Worm (Caenorhabditis elegans): ENCODE measurements around the gene snt-6.

The snt-6 gene

ce11 chrII:759788-760187 lies 9.8 kb upstream of the snt-6 start (continued):
- no peak for TF ChIP-seq fos-1 (tag; optimal IDR thresholded peaks at IDR 0.05)

DNA sequence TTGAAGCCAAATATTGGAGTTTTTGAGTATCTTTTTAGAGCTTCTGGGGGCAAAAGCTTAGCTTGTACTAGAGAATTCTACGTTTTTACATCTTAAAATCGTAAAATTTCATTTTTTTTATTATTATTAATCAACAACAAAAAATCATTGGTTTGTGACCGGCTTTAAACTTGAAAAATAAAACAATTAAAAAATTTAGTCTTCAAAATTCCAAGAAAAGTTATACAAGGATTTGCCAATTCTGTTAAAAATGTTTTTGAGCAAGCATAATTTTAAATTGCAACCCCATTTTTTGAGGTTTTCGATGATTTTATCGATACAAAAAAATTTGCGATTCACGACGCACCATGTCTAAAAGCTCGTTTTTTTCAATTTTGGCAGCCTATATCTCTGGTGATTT lies 7.2 kb upstream of the snt-6 start:
- TF ChIP-seq fkh-2 (tag; optimal IDR thresholded peaks at IDR 0.05) (no peak), ztf-4 (tag; optimal IDR thresholded peaks at IDR 0.05) (no peak), lsy-12 (tag; optimal IDR thresholded peaks at IDR 0.05) (no peak), lin-15B (tag; optimal IDR thresholded peaks at IDR 0.05) (no peak), mml-1 (tag; optimal IDR thresholded peaks at IDR 0.05) (no peak), sea-2 (GFP tag; optimal IDR thresholded peaks at IDR 0.05) (no peak), eor-1 (tag; optimal IDR thresholded peaks at IDR 0.05) (no peak), nhr-25 (tag; optimal IDR thresholded peaks at IDR 0.05) (no peak), fos-1 (tag; optimal IDR thresholded peaks at IDR 0.05) (no peak), R02D3.7 (tag; optimal IDR thresholded peaks at IDR 0.05) (no peak), lin-39 (tag; optimal IDR thresholded peaks at IDR 0.05) (no peak), tbx-2 (tag; optimal IDR thresholded peaks at IDR 0.05) (no peak), nhr-76 (tag; optimal IDR thresholded peaks at IDR 0.05) (no peak), unc-39 (tag; optimal IDR thresholded peaks at IDR 0.05) (no peak), nhr-77 (tag; optimal IDR thresholded peaks at IDR 0.05) (no peak), ama-1 (optimal IDR thresholded peaks at IDR 0.05) (no peak)

- TF ChIP-seq zag-1 (tag; optimal IDR thresholded peaks at IDR 0.05) = no peak
- TF ChIP-seq unc-39 (tag; optimal IDR thresholded peaks at IDR 0.05) = no peak
- TF ChIP-seq ceh-28 (tag; optimal IDR thresholded peaks at IDR 0.05) = peak; percentile 85
Measured at ce11 chrII:756161-756560, 6.1 kb upstream of the snt-6 start.

ce11 chrII:754971-755370 lies 5.0 kb upstream of the snt-6 start:
- TF ChIP-seq R02D3.7 (tag; optimal IDR thresholded peaks at IDR 0.05) (no peak), jun-1 (tag; optimal IDR thresholded peaks at IDR 0.05) (no peak), lsy-12 (tag; optimal IDR thresholded peaks at IDR 0.05) (no peak), fos-1 (tag; optimal IDR thresholded peaks at IDR 0.05) (no peak), nhr-12 (tag; optimal IDR thresholded peaks at IDR 0.05) (no peak)

DNA sequence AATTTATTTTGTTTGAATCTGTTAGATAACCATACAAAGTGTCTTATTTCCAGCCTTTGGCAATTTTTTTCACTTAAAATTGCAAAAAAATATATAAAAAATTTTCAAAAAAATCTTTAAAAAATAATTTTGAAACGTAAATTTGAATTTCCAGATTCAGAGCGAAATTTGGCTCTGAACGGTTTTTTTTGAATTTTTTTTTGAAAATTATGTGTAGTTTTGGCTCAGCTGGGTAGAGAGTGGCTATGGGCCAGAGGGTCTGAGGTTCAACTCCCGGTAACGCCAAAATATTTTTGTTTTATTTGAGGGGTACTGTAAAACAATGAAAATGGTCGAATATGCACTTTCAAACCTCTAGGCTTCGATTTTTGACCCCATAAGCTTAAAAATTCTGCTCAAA lies 3.5 kb upstream of the snt-6 start:
- TF ChIP-seq pha-4 (tag; optimal IDR thresholded peaks at IDR 0.05) = no peak

ce11 chrII:751850-752249 lies 1.8 kb upstream of the snt-6 start:
- TF ChIP-seq lin-39 (tag; optimal IDR thresholded peaks at IDR 0.05) = no peak
- no peak for TF ChIP-seq mdl-1 (tag; optimal IDR thresholded peaks at IDR 0.05)
- TF ChIP-seq fkh-2 (tag; optimal IDR thresholded peaks at IDR 0.05) = no peak
- no peak for TF ChIP-seq pha-4 (tag; optimal IDR thresholded peaks at IDR 0.05)
- no peak for TF ChIP-seq unc-39 (tag; optimal IDR thresholded peaks at IDR 0.05)
- no peak for TF ChIP-seq ceh-28 (tag; optimal IDR thresholded peaks at IDR 0.05)
- TF ChIP-seq elt-2 (tag; optimal IDR thresholded peaks at IDR 0.05) = no peak
- no peak for TF ChIP-seq ceh-82 (tag; optimal IDR thresholded peaks at IDR 0.05)
- TF ChIP-seq sea-2 (GFP tag; optimal IDR thresholded peaks at IDR 0.05) = no peak
- no peak for TF ChIP-seq ztf-4 (tag; optimal IDR thresholded peaks at IDR 0.05)
- TF ChIP-seq nhr-67 (tag; optimal IDR thresholded peaks at IDR 0.05) = no peak

DNA sequence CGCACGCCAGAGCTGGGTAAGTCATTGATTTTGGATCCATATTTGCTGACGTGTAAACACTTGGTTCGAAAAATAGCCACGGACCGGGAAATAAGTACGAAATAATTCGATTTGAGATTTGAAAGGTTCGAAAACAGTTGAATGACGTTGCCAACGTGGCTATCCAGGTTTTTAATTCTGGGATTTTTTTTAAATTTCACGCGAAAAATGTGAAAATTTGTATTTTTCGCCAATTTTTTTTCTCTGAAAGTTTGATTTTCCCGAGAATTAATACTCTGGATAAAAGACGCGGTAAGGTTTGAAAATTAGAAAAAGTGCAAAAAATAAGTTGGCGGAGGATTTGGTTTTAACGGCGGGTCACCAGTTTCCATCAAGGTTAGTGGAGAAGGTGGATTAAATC lies 9.2 kb downstream of the snt-6 start, which contains the start of gene fbxc-48:
TSS of gene fbxc-48 (minus strand) at position 101 of the 400 bp plus-strand sequence.
- TF ChIP-seq nhr-23 (tag; optimal IDR thresholded peaks at IDR 0.05) (no peak), daf-12 (tag; optimal IDR thresholded peaks at IDR 0.05) (no peak), ceh-82 (tag; optimal IDR thresholded peaks at IDR 0.05) (no peak), unc-39 (tag; optimal IDR thresholded peaks at IDR 0.05) (no peak), ama-1 (optimal IDR thresholded peaks at IDR 0.05) (no peak), lin-15B (tag; optimal IDR thresholded peaks at IDR 0.05) (no peak), eor-1 (tag; optimal IDR thresholded peaks at IDR 0.05) (no peak), ceh-28 (tag; optimal IDR thresholded peaks at IDR 0.05) (no peak), ceh-16 (tag; optimal IDR thresholded peaks at IDR 0.05) (no peak), ztf-11 (tag; optimal IDR thresholded peaks at IDR 0.05) (no peak), mml-1 (tag; optimal IDR thresholded peaks at IDR 0.05) (no peak), nhr-28 (tag; optimal IDR thresholded peaks at IDR 0.05) (no peak), nhr-77 (tag; optimal IDR thresholded peaks at IDR 0.05) (no peak), hmg-11 (tag; optimal IDR thresholded peaks at IDR 0.05) (no peak), nhr-43 (tag; optimal IDR thresholded peaks at IDR 0.05; ENCODE audit: poor library complexity, severe bottlenecking) (no peak), fos-1 (tag; optimal IDR thresholded peaks at IDR 0.05) (no peak), nhr-76 (tag; optimal IDR thresholded peaks at IDR 0.05) (no peak)

Measured in whole organism, L3 larva.